Fruit fly (Drosophila melanogaster): ENCODE measurements around the gene Glys.

Gene Glys

dm6 chr3R:15114465-15115228 lies 32.7 kb downstream of the Glys start (continued):
- TF ChIP-seq Blimp-1 (GFP tag; optimal IDR thresholded peaks at IDR 0.05) (no peak), CG6854 (GFP tag; optimal IDR thresholded peaks at IDR 0.05) (no peak), achi (GFP tag; optimal IDR thresholded peaks at IDR 0.05) (peak; percentile 77), esn (GFP tag; optimal IDR thresholded peaks at IDR 0.05) (peak; percentile 23), spab (GFP tag; optimal IDR thresholded peaks at IDR 0.05) (peak; percentile 82), CG3032 (tag; optimal IDR thresholded peaks at IDR 0.05) (peak; percentile 71), Ets96B (tag; optimal IDR thresholded peaks at IDR 0.05) (peak; percentile 82), vri (GFP tag; optimal IDR thresholded peaks at IDR 0.05) (no peak), Sox15 (GFP tag; optimal IDR thresholded peaks at IDR 0.05) (peak; percentile 58), OdsH (GFP tag; optimal IDR thresholded peaks at IDR 0.05) (peak; percentile 77), CG8632 (GFP tag; optimal IDR thresholded peaks at IDR 0.05) (peak; percentile 62), ss (GFP tag; optimal IDR thresholded peaks at IDR 0.05) (peak; percentile 50 to 79), CG15336 (GFP tag; IDR thresholded peaks at IDR 0.05) (peak; percentile 69), Smox (GFP tag; optimal IDR thresholded peaks at IDR 0.05) (peak; percentile 9), CG11762 (GFP tag; optimal IDR thresholded peaks at IDR 0.05; ENCODE audit: insufficient read depth) (peak; percentile 69), pdm3 (GFP tag; optimal IDR thresholded peaks at IDR 0.05) (peak; percentile 81), CG7368 (GFP tag; optimal IDR thresholded peaks at IDR 0.05) (peak; percentile 61), net (GFP tag; optimal IDR thresholded peaks at IDR 0.05) (peak; percentile 78)

DNA sequence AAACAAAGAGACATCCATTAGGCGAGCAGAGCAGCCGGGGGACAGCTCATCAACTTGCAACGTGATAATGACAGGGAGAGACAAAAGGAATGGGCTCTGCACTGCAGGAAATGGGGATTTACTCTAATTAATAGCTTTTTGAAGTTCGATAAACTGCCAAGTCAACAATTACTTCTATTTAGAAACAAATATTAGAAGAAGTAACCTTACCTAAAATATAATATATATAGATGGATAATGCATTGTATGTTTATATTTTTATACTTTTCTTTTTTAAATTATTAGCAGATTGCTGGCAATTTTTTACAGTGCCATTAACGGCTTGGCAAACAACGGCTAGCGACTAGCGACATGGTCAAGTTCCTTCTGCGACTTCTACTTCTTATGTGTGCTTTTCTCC lies 33.7 kb downstream of the Glys start:
- TF ChIP-seq Smox (GFP tag; optimal IDR thresholded peaks at IDR 0.05) (no peak), Ets21C (GFP tag; optimal IDR thresholded peaks at IDR 0.05) (no peak), dac (GFP tag; optimal IDR thresholded peaks at IDR 0.05) (peak; percentile 15), Hr4 (GFP tag; optimal IDR thresholded peaks at IDR 0.05) (no peak), CG10631 (GFP tag; optimal IDR thresholded peaks at IDR 0.05) (peak; percentile 50), fkh (GFP tag; optimal IDR thresholded peaks at IDR 0.05) (no peak), CG6808 (GFP tag; optimal IDR thresholded peaks at IDR 0.05) (no peak), esn (GFP tag; optimal IDR thresholded peaks at IDR 0.05) (no peak), Blimp-1 (GFP tag; optimal IDR thresholded peaks at IDR 0.05) (no peak), Lpt (GFP tag; optimal IDR thresholded peaks at IDR 0.05) (peak; percentile 46), achi (GFP tag; optimal IDR thresholded peaks at IDR 0.05) (peak; percentile 61), topi (GFP tag; optimal IDR thresholded peaks at IDR 0.05) (no peak), fd85E (GFP tag; optimal IDR thresholded peaks at IDR 0.05) (no peak), CG7368 (GFP tag; optimal IDR thresholded peaks at IDR 0.05) (no peak), vri (GFP tag; optimal IDR thresholded peaks at IDR 0.05) (no peak), Eip75B (GFP tag; optimal IDR thresholded peaks at IDR 0.05) (no peak), CG8319 (GFP tag; optimal IDR thresholded peaks at IDR 0.05) (no peak), CG15336 (GFP tag; IDR thresholded peaks at IDR 0.05) (peak; percentile 74), CG1621 (tag; optimal IDR thresholded peaks at IDR 0.05) (no peak), CG6163 (GFP tag; IDR thresholded peaks at IDR 0.05) (peak; percentile 51; the same call in 1 of the 3 replicates), CG32006 (GFP tag; optimal IDR thresholded peaks at IDR 0.05) (peak; percentile 78), CG16779 (tag; optimal IDR thresholded peaks at IDR 0.05) (no peak), spab (GFP tag; optimal IDR thresholded peaks at IDR 0.05) (no peak), CG34406 (GFP tag; optimal IDR thresholded peaks at IDR 0.05) (no peak), net (GFP tag; optimal IDR thresholded peaks at IDR 0.05) (peak; percentile 7), Sox15 (GFP tag; optimal IDR thresholded peaks at IDR 0.05) (no peak), Ets96B (tag; optimal IDR thresholded peaks at IDR 0.05) (peak; percentile 51), lz (GFP tag; optimal IDR thresholded peaks at IDR 0.05) (no peak), cyc (GFP tag; optimal IDR thresholded peaks at IDR 0.05) (no peak), OdsH (GFP tag; optimal IDR thresholded peaks at IDR 0.05) (peak; percentile 45), dsx (GFP tag; optimal IDR thresholded peaks at IDR 0.05; ENCODE audit: poor library complexity, severe bottlenecking) (no peak), CG3032 (tag; optimal IDR thresholded peaks at IDR 0.05) (peak; percentile 32), acj6 (GFP tag; optimal IDR thresholded peaks at IDR 0.05) (peak; percentile 25), eg (GFP tag; IDR thresholded peaks at IDR 0.05) (peak; percentile 62; the same call in 1 of the 3 replicates), CG11902 (GFP tag; optimal IDR thresholded peaks at IDR 0.05) (no peak), CG6276 (GFP tag; optimal IDR thresholded peaks at IDR 0.05) (peak; percentile 46), Eip93F (GFP tag; optimal IDR thresholded peaks at IDR 0.05) (no peak), CG4318 (GFP tag; optimal IDR thresholded peaks at IDR 0.05) (peak; percentile 49), CG3919 (GFP tag; optimal IDR thresholded peaks at IDR 0.05) (peak; percentile 48), salr (GFP tag; optimal IDR thresholded peaks at IDR 0.05) (peak in 1 of 2 experiments; percentile 60), CG6792 (GFP tag; optimal IDR thresholded peaks at IDR 0.05) (no peak), CG6854 (GFP tag; optimal IDR thresholded peaks at IDR 0.05) (no peak)

Data from whole organism, prepupa.